Worm (Caenorhabditis elegans) whole organism, late embryonic: ENCODE data around the gene molo-1.

Experiments used
- C08G9.2 ChIP-seq: sonication (generic microtip); optimal IDR thresholded peaks from 2 replicates; lab custom pipeline; 2016; ENCODE audit warnings: mild to moderate bottlenecking, missing genetic modification characterization, moderate library complexity, missing compliant biosample characterization
- F13H6.1 ChIP-seq: sonication (generic microtip); optimal IDR thresholded peaks from 2 replicates; lab custom pipeline; 2016; ENCODE audit warnings: missing genetic modification characterization, missing compliant biosample characterization
- K02D7.2 ChIP-seq: sonication (generic microtip); optimal IDR thresholded peaks from 2 replicates; lab custom pipeline; 2017; ENCODE audit warnings: mild to moderate bottlenecking, missing genetic modification characterization, missing compliant biosample characterization
- T23F11.4 ChIP-seq: fragments of 200-800 bp; sonication (Bioruptor generic); optimal IDR thresholded peaks from 2 replicates; lab custom pipeline; 2018; ENCODE audit warnings: mild to moderate bottlenecking, missing genetic modification characterization, missing compliant biosample characterization
- Y22D7AL.16 ChIP-seq: sonication (generic microtip); optimal IDR thresholded peaks from 2 replicates; lab custom pipeline; 2016; ENCODE audit warnings: missing genetic modification characterization, missing compliant biosample characterization
- ahr-1 ChIP-seq: sonication (generic microtip); optimal IDR thresholded peaks from 2 replicates; lab custom pipeline; 2016; ENCODE audit warnings: missing genetic modification characterization, missing compliant biosample characterization
- ama-1 ChIP-seq: fragments of 150-350 bp; optimal IDR thresholded peaks from 2 replicates; lab custom pipeline; 2014
- ceh-14 ChIP-seq: sonication (generic microtip); optimal IDR thresholded peaks from 2 replicates; lab custom pipeline; 2016; ENCODE audit warnings: missing genotype, missing genetic modification characterization, missing compliant biosample characterization
- ceh-18 ChIP-seq: sonication (generic microtip); optimal IDR thresholded peaks from 2 replicates; lab custom pipeline; 2016; ENCODE audit warnings: missing genetic modification characterization, missing compliant biosample characterization
- ceh-2 ChIP-seq: sonication (generic microtip); optimal IDR thresholded peaks from 2 replicates; lab custom pipeline; 2016; ENCODE audit warnings: missing genotype, missing genetic modification characterization, missing compliant biosample characterization
- ceh-30 ChIP-seq: fragments of 150-350 bp; optimal IDR thresholded peaks from 2 replicates; lab custom pipeline; 2014; ENCODE audit warnings: missing biosample characterization, missing genetic modification characterization
- ceh-31 ChIP-seq: sonication (generic microtip); optimal IDR thresholded peaks from 2 replicates; lab custom pipeline; 2016; ENCODE audit warnings: missing genetic modification characterization, missing compliant biosample characterization
- ceh-34 ChIP-seq: sonication (generic microtip); optimal IDR thresholded peaks from 2 replicates; lab custom pipeline; 2016; ENCODE audit warnings: mild to moderate bottlenecking, missing genetic modification characterization, missing compliant biosample characterization
- ceh-45 ChIP-seq: fragments of 200-800 bp; sonication (Bioruptor generic); IDR thresholded peaks from 2 replicates; pipeline ENCODE4 v1.3.6; 2022; ENCODE audit warnings: missing genetic modification reagents, missing genetic modification characterization, missing compliant biosample characterization
- ceh-9 ChIP-seq: sonication (generic microtip); optimal IDR thresholded peaks from 2 replicates; lab custom pipeline; 2016; ENCODE audit warnings: mild to moderate bottlenecking, missing genetic modification characterization, inconsistent platforms, missing compliant biosample characterization
- dve-1 ChIP-seq: sonication (generic microtip); optimal IDR thresholded peaks from 2 replicates; lab custom pipeline; 2017; ENCODE audit warnings: antibody characterized with exemption, mild to moderate bottlenecking, missing genetic modification characterization, missing compliant biosample characterization
- ets-4 ChIP-seq: sonication (generic microtip); optimal IDR thresholded peaks from 2 replicates; lab custom pipeline; 2016; ENCODE audit warnings: missing genetic modification characterization, missing compliant biosample characterization
- eyg-1 ChIP-seq: sonication (generic microtip); optimal IDR thresholded peaks from 2 replicates; lab custom pipeline; 2016; ENCODE audit warnings: missing genotype, missing genetic modification characterization, missing compliant biosample characterization
- fkh-10 ChIP-seq: fragments of 150-350 bp; optimal IDR thresholded peaks from 2 replicates; lab custom pipeline; 2014; ENCODE audit warnings: missing biosample characterization, missing genetic modification reagents, missing genetic modification characterization
- gmeb-2 ChIP-seq: sonication (generic microtip); optimal IDR thresholded peaks from 2 replicates; lab custom pipeline; 2016; ENCODE audit warnings: missing genetic modification characterization, inconsistent platforms, missing compliant biosample characterization
- hlh-15 ChIP-seq: sonication (generic microtip); optimal IDR thresholded peaks from 2 replicates; lab custom pipeline; 2016; ENCODE audit warnings: missing genetic modification characterization, missing compliant biosample characterization
- hlh-30 ChIP-seq: sonication (generic microtip); optimal IDR thresholded peaks from 2 replicates; lab custom pipeline; 2017; ENCODE audit warnings: antibody characterized with exemption, missing genetic modification characterization, missing compliant biosample characterization; ENCODE audit not compliant: insufficient read depth
- hlh-6 ChIP-seq: sonication (generic microtip); optimal IDR thresholded peaks from 2 replicates; lab custom pipeline; 2016; ENCODE audit warnings: missing genotype, missing genetic modification characterization, missing compliant biosample characterization
- nhr-232 ChIP-seq: sonication (generic microtip); optimal IDR thresholded peaks from 2 replicates; lab custom pipeline; 2016; ENCODE audit warnings: missing genetic modification characterization, missing compliant biosample characterization
- npax-4 ChIP-seq: sonication (generic microtip); optimal IDR thresholded peaks from 2 replicates; lab custom pipeline; 2016; ENCODE audit warnings: missing genetic modification characterization, missing compliant biosample characterization
- odd-2 ChIP-seq: sonication (generic microtip); optimal IDR thresholded peaks from 2 replicates; lab custom pipeline; 2017; ENCODE audit warnings: antibody characterized with exemption, mild to moderate bottlenecking, missing genetic modification characterization, missing compliant biosample characterization
- pag-3 ChIP-seq: sonication (generic microtip); optimal IDR thresholded peaks from 2 replicates; lab custom pipeline; 2016; ENCODE audit warnings: missing compliant biosample characterization, missing genetic modification characterization, borderline replicate concordance
- pax-1 ChIP-seq: fragments of 150-350 bp; optimal IDR thresholded peaks from 2 replicates; lab custom pipeline; 2014; ENCODE audit warnings: missing biosample characterization, missing genetic modification characterization
- pha-2 ChIP-seq: sonication (generic microtip); optimal IDR thresholded peaks from 2 replicates; lab custom pipeline; 2017; ENCODE audit warnings: mild to moderate bottlenecking, missing genetic modification characterization, missing compliant biosample characterization
- pha-4 ChIP-seq: fragments of 150-350 bp; optimal IDR thresholded peaks from 2 replicates; lab custom pipeline; 2018; ENCODE audit warnings: missing biosample characterization, missing genetic modification reagents, missing genetic modification characterization
- pqm-1 ChIP-seq: sonication (generic microtip); optimal IDR thresholded peaks from 2 replicates; lab custom pipeline; 2016; ENCODE audit warnings: missing genetic modification characterization, missing compliant biosample characterization
- pros-1 ChIP-seq: fragments of 150-350 bp; optimal IDR thresholded peaks from 2 replicates; lab custom pipeline; 2014; ENCODE audit warnings: missing biosample characterization, missing genetic modification reagents, missing genetic modification characterization
- sdc-2 ChIP-seq: sonication (generic microtip); optimal IDR thresholded peaks from 2 replicates; lab custom pipeline; 2016; ENCODE audit warnings: missing genotype, missing genetic modification characterization, missing compliant biosample characterization
- sox-4 ChIP-seq: sonication (generic microtip); optimal IDR thresholded peaks from 2 replicates; lab custom pipeline; 2017; ENCODE audit warnings: mild to moderate bottlenecking, missing genetic modification characterization, inconsistent platforms, missing compliant biosample characterization
- syd-9 ChIP-seq: sonication (generic microtip); optimal IDR thresholded peaks from 2 replicates; lab custom pipeline; 2016; ENCODE audit warnings: mild to moderate bottlenecking, missing genetic modification characterization, moderate library complexity, missing compliant biosample characterization
- tbx-2 ChIP-seq: sonication (generic microtip); optimal IDR thresholded peaks from 2 replicates; lab custom pipeline; 2016; ENCODE audit warnings: missing genetic modification characterization, missing compliant biosample characterization
- tbx-7 ChIP-seq: sonication (generic microtip); optimal IDR thresholded peaks from 2 replicates; lab custom pipeline; 2016; ENCODE audit warnings: missing genotype, missing genetic modification characterization, missing compliant biosample characterization
- ttx-3 ChIP-seq: sonication (generic microtip); optimal IDR thresholded peaks from 2 replicates; lab custom pipeline; 2016; ENCODE audit warnings: missing genetic modification reagents, missing genetic modification characterization, missing compliant biosample characterization
- unc-3 ChIP-seq, 2 experiments: fragments of 200-800 bp in 1 of 2; sonication (Bioruptor generic) in 1 of 2; sonication (generic microtip) in 1 of 2; conservative IDR thresholded peaks in 1 of 2; optimal IDR thresholded peaks in 1 of 2; 2 replicates each; pipeline versions ENCODE4 v1.3.6 to Lab custom; 2016 to 2022; ENCODE audit warnings: missing compliant biosample characterization in 2 of 2, missing genetic modification characterization in 2 of 2, missing genetic modification reagents in 1 of 2
- unc-42 ChIP-seq: sonication (generic microtip); optimal IDR thresholded peaks from 2 replicates; lab custom pipeline; 2016; ENCODE audit warnings: missing genotype, missing genetic modification characterization, missing compliant biosample characterization
- unc-55 ChIP-seq: sonication (generic microtip); optimal IDR thresholded peaks from 2 replicates; lab custom pipeline; 2017; ENCODE audit warnings: missing biosample characterization, missing genetic modification reagents, missing genetic modification characterization
- zip-5 ChIP-seq: sonication (generic microtip); optimal IDR thresholded peaks from 2 replicates; lab custom pipeline; 2016; ENCODE audit warnings: missing genetic modification characterization, missing compliant biosample characterization

molo-1 gene

DNA sequence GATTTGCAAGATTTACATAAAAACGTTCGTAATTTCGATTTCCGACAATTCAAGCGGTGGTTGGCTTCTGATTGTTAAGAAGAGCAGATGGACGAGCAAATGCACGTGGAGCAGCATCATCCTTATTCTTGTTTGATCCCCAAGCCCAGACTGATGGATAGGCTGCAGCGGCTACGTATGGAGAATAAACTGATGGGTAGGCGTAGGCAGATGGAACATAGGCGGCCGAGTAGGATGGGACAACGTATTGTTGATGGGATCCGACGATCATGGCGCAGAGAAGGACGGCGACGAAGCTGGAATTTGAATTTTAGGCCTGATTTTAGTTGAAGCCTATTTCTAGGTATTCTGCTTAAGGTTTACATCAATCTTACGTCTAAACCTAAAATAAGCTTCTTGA, 5.5 kb upstream of the molo-1 start:
- TF ChIP-seq ceh-30 (tag; lab: Kevin White, UChicago) (no peak), odd-2 (tag; lab: Kevin White, UChicago) (no peak), zip-5 (tag; lab: Kevin White, UChicago) (no peak), ceh-34 (tag; lab: Kevin White, UChicago) (no peak), F13H6.1 (no peak), eyg-1 (no peak), ceh-31 (no peak), pag-3 (tag; lab: Kevin White, UChicago) (no peak), unc-42 (tag; lab: Kevin White, UChicago) (no peak), pha-4 (no peak), T23F11.4 (GFP tag; lab: Kevin White, UChicago) (no peak), sox-4 (tag; lab: Kevin White, UChicago) (no peak), Y22D7AL.16 (tag; lab: Kevin White, UChicago) (no peak), hlh-6 (tag; lab: Kevin White, UChicago) (no peak), npax-4 (tag; lab: Kevin White, UChicago) (no peak), ttx-3 (tag; lab: Kevin White, UChicago) (no peak), ceh-18 (tag; lab: Kevin White, UChicago) (no peak)

- no peak for TF ChIP-seq ceh-14 (tag; lab: Kevin White, UChicago)
- no peak for TF ChIP-seq pqm-1
- no peak for TF ChIP-seq hlh-15 (tag; lab: Kevin White, UChicago)
- no peak for TF ChIP-seq zip-5 (tag; lab: Kevin White, UChicago)
- no peak for TF ChIP-seq T23F11.4 (GFP tag; lab: Kevin White, UChicago)
These were observed 5.1 kb upstream of the molo-1 start, which contains the start of gene nspb-12 for ce11 chrIII:5568679-5569078. nspb-12 (minus strand) TSS chrIII:5568779.

- no peak for TF ChIP-seq nhr-232 (tag; lab: Kevin White, UChicago)
- no peak for TF ChIP-seq gmeb-2
- no peak for TF ChIP-seq Y22D7AL.16 (tag; lab: Kevin White, UChicago)
- TF ChIP-seq ceh-2 (tag; lab: Kevin White, UChicago) = no peak
- no peak for TF ChIP-seq ets-4
- no peak for TF ChIP-seq C08G9.2 (tag; lab: Kevin White, UChicago)
- no peak for TF ChIP-seq ahr-1 (tag; lab: Kevin White, UChicago)
- no peak for TF ChIP-seq pax-1 (tag; lab: Kevin White, UChicago)
- no peak for TF ChIP-seq pha-4
- TF ChIP-seq tbx-2 (tag; lab: Kevin White, UChicago) = no peak
- no peak for TF ChIP-seq ceh-45 (GFP tag; lab: Robert Waterston, UW)
- no peak for TF ChIP-seq hlh-15 (tag; lab: Kevin White, UChicago)
- no peak for TF ChIP-seq pag-3 (tag; lab: Kevin White, UChicago)
- no peak for TF ChIP-seq pha-2 (tag; lab: Kevin White, UChicago)
- TF ChIP-seq sdc-2 = no peak
These were observed 2.9 kb upstream of the molo-1 start for ce11 chrIII:5570814-5571443.

DNA sequence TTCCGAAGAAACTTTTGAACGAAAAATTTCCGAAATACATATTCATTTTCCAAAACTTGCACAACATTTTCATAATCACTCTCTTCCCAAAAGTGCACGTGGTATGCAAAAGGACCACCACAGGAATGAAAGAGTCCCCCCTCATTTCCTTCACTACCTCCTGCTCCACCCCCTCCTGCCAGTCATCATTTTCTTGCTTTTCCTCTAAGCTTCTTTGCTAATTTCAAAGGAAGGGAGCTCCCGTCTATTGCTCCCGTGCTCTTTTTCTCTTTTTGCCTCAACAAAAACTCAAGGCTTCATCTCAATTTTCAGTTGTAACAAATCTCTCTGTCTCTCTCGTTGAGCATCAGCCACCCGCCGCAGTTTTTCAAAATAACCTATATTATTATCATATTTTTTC, 988 bp upstream of the molo-1 start:
- TF ChIP-seq sox-4 (tag; lab: Kevin White, UChicago) (no peak), F13H6.1 (no peak), pax-1 (tag; lab: Kevin White, UChicago) (no peak), pag-3 (tag; lab: Kevin White, UChicago) (no peak), K02D7.2 (tag; lab: Kevin White, UChicago) (no peak), Y22D7AL.16 (tag; lab: Kevin White, UChicago) (no peak), tbx-7 (tag; lab: Kevin White, UChicago) (no peak), ahr-1 (tag; lab: Kevin White, UChicago) (no peak), pros-1 (tag; lab: Kevin White, UChicago) (no peak), ceh-31 (no peak), unc-55 (GFP tag; lab: Kevin White, UChicago) (no peak), dve-1 (tag; lab: Kevin White, UChicago) (no peak), unc-3 (GFP tag; conservative IDR thresholded peaks at IDR 0.05; lab: Robert Waterston, UW) (no peak), unc-3 (tag; optimal IDR thresholded peaks at IDR 0.05; lab: Kevin White, UChicago) (no peak), fkh-10 (GFP tag; lab: Kevin White, UChicago) (no peak), ceh-9 (tag; lab: Kevin White, UChicago) (no peak), hlh-30 (tag; lab: Kevin White, UChicago) (no peak), zip-5 (tag; lab: Kevin White, UChicago) (no peak), ama-1 (no peak), syd-9 (no peak), gmeb-2 (no peak)
